Worm (Caenorhabditis elegans): Measurements from ENCODE around the gene Y51A2B.9.

DNA sequence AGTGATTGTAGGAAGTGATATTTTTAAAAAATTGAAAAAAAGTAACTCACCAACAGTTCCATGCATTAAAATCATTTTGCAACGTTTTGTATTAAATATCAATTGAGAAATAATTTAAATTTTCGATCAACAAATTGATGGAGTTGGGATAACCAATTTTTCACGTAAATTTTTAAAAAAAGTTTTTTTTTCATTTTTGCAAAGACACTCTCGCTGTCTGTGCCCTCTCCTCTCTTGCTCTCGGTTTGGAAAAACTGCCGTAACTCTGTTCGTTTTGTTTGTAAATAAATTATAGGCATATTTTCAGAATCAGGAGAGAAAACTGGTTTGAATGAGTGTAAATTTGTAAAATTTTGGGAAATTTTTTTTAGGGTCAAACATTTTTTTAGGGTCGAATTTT lies 2.3 kb upstream of the Y51A2B.9 start, which contains the start of gene Y51A2B.16:
- no peak for TF ChIP-seq egl-27 (tag; optimal IDR thresholded peaks at IDR 0.05)
- no peak for TF ChIP-seq nhr-11 (tag; optimal IDR thresholded peaks at IDR 0.05)
- no peak for TF ChIP-seq nhr-28 (tag; optimal IDR thresholded peaks at IDR 0.05)
- TF ChIP-seq R02D3.7 (tag; optimal IDR thresholded peaks at IDR 0.05), result no peak
- no peak for TF ChIP-seq ama-1 (optimal IDR thresholded peaks at IDR 0.05)
- no peak for TF ChIP-seq sea-2 (GFP tag; optimal IDR thresholded peaks at IDR 0.05)
- TF ChIP-seq snpc-4 (tag; optimal IDR thresholded peaks at IDR 0.05), result no peak
- TF ChIP-seq nhr-23 (tag; optimal IDR thresholded peaks at IDR 0.05), result no peak
- no peak for TF ChIP-seq lin-15B (tag; optimal IDR thresholded peaks at IDR 0.05)
- TF ChIP-seq ztf-11 (tag; optimal IDR thresholded peaks at IDR 0.05), result no peak
